Worm (Caenorhabditis elegans) whole organism, young adult: ENCODE results near the gene F39F10.2.

ENCODE experiments used
- B0035.1 ChIP-seq: sonication (generic microtip); optimal IDR thresholded peaks from 2 replicates; lab custom pipeline; 2016; ENCODE audit warnings: missing genetic modification characterization, mild to moderate bottlenecking, missing compliant biosample characterization, missing genotype, missing genetic modification reagents
- B0336.3 ChIP-seq: fragments of 200-800 bp; sonication (Bioruptor generic); IDR thresholded peaks from 2 replicates; pipeline ENCODE4 v1.3.6; 2022; ENCODE audit warnings: missing genetic modification characterization, missing compliant biosample characterization
- C17E4.6 ChIP-seq: fragments of 200-800 bp; sonication (Bioruptor generic); IDR thresholded peaks from 2 replicates; pipeline ENCODE4 v1.3.6; 2022; ENCODE audit warnings: missing genetic modification reagents, missing genetic modification characterization, missing compliant biosample characterization
- F10E7.11 ChIP-seq: sonication (generic microtip); optimal IDR thresholded peaks from 2 replicates; lab custom pipeline; 2017; ENCODE audit warnings: mild to moderate bottlenecking, missing genetic modification characterization, moderate library complexity, missing compliant biosample characterization
- F55B11.4 ChIP-seq: sonication (generic microtip); optimal IDR thresholded peaks from 2 replicates; lab custom pipeline; 2016; ENCODE audit warnings: missing compliant biosample characterization, missing genetic modification characterization, borderline replicate concordance; ENCODE audit not compliant: insufficient read depth
- Y53G8AR.9 ChIP-seq: fragments of 200-800 bp; sonication (Bioruptor generic); conservative IDR thresholded peaks from 2 replicates; pipeline ENCODE4 v1.3.6; 2022; ENCODE audit warnings: missing genetic modification reagents, missing genetic modification characterization, missing compliant biosample characterization
- Y56A3A.18 ChIP-seq: fragments of 200-800 bp; sonication (Bioruptor generic); IDR thresholded peaks from 2 replicates; pipeline ENCODE4 v1.3.6; 2022; ENCODE audit warnings: missing genetic modification reagents, missing genetic modification characterization, missing compliant biosample characterization
- Y79H2A.3 ChIP-seq: fragments of 200-800 bp; sonication (Bioruptor generic); conservative IDR thresholded peaks from 2 replicates; pipeline ENCODE4 v1.3.6; 2022; ENCODE audit warnings: missing genetic modification reagents, missing genetic modification characterization, missing compliant biosample characterization
- Y95B8A.8 ChIP-seq: fragments of 200-800 bp; sonication (Bioruptor generic); IDR thresholded peaks from 2 replicates; pipeline ENCODE4 v1.3.6; 2022; ENCODE audit warnings: missing genetic modification reagents, missing genetic modification characterization, missing compliant biosample characterization
- aptf-2 ChIP-seq: fragments of 200-800 bp; sonication (Bioruptor generic); conservative IDR thresholded peaks from 2 replicates; pipeline ENCODE4 v1.3.6; 2022; ENCODE audit warnings: missing genetic modification reagents, missing genetic modification characterization, missing compliant biosample characterization
- aptf-3 ChIP-seq: fragments of 200-800 bp; sonication (Bioruptor generic); IDR thresholded peaks from 2 replicates; pipeline ENCODE4 v1.3.6; 2022; ENCODE audit warnings: missing genetic modification characterization, missing compliant biosample characterization
- attf-3 ChIP-seq: fragments of 200-800 bp; sonication (Bioruptor generic); conservative IDR thresholded peaks from 2 replicates; pipeline ENCODE4 v1.3.6; 2022; ENCODE audit warnings: missing genetic modification reagents, missing genetic modification characterization, missing compliant biosample characterization
- attf-5 ChIP-seq: fragments of 200-800 bp; sonication (Bioruptor generic); optimal IDR thresholded peaks from 2 replicates; lab custom pipeline; 2018; ENCODE audit warnings: mild to moderate bottlenecking, missing genetic modification characterization, missing compliant biosample characterization
- bed-1 ChIP-seq: fragments of 200-800 bp; sonication (Bioruptor generic); IDR thresholded peaks from 2 replicates; pipeline ENCODE4 v1.3.6; 2022; ENCODE audit warnings: missing genetic modification reagents, missing genetic modification characterization, missing compliant biosample characterization
- cebp-1 ChIP-seq, 2 experiments: fragments of 200-800 bp in 1 of 2; sonication (Bioruptor generic) in 1 of 2; sonication (generic microtip) in 1 of 2; IDR thresholded peaks in 1 of 2; optimal IDR thresholded peaks in 1 of 2; 2 replicates each; pipeline versions ENCODE4 v1.3.6 to Lab custom; 2017 to 2022; ENCODE audit warnings: missing compliant biosample characterization in 2 of 2, missing genetic modification characterization in 2 of 2, mild to moderate bottlenecking in 1 of 2, missing genetic modification reagents in 1 of 2, moderate library complexity in 1 of 2
- ceh-27 ChIP-seq: fragments of 200-800 bp; sonication (Bioruptor generic); optimal IDR thresholded peaks from 2 replicates; lab custom pipeline; 2018; ENCODE audit warnings: mild to moderate bottlenecking, missing genetic modification characterization, moderate library complexity, missing compliant biosample characterization
- ceh-40 ChIP-seq: fragments of 200-800 bp; sonication (Bioruptor generic); IDR thresholded peaks from 2 replicates; pipeline ENCODE4 v1.3.6; 2022; ENCODE audit warnings: missing genetic modification characterization, missing compliant biosample characterization
- ceh-58 ChIP-seq: fragments of 200-800 bp; sonication (Bioruptor generic); IDR thresholded peaks from 2 replicates; pipeline ENCODE4 v1.3.6; 2022; ENCODE audit warnings: missing genetic modification characterization, missing compliant biosample characterization
- chd-7 ChIP-seq: sonication (generic microtip); optimal IDR thresholded peaks from 2 replicates; lab custom pipeline; 2016; ENCODE audit warnings: mild to moderate bottlenecking, missing genetic modification characterization, moderate library complexity, missing compliant biosample characterization
- efl-1 ChIP-seq: fragments of 150-350 bp; optimal IDR thresholded peaks from 2 replicates; lab custom pipeline; 2014; ENCODE audit warnings: missing biosample characterization, missing genetic modification reagents, missing genetic modification characterization
- egl-18 ChIP-seq: fragments of 200-800 bp; sonication (Bioruptor generic); IDR thresholded peaks from 2 replicates; pipeline ENCODE4 v1.3.6; 2022; ENCODE audit warnings: missing genetic modification reagents, missing genetic modification characterization, missing compliant biosample characterization
- egl-44 ChIP-seq: fragments of 200-800 bp; sonication (Bioruptor generic); IDR thresholded peaks from 2 replicates; pipeline ENCODE4 v1.3.6; 2022; ENCODE audit warnings: missing genetic modification reagents, missing genetic modification characterization, missing compliant biosample characterization
- fkh-3 ChIP-seq: sonication (generic microtip); optimal IDR thresholded peaks from 2 replicates; lab custom pipeline; 2016; ENCODE audit warnings: mild to moderate bottlenecking, missing genetic modification characterization, missing compliant biosample characterization
- gei-17 ChIP-seq: fragments of 200-800 bp; sonication (Bioruptor generic); optimal IDR thresholded peaks from 2 replicates; lab custom pipeline; 2018; ENCODE audit warnings: mild to moderate bottlenecking, missing genetic modification characterization, missing compliant biosample characterization
- hlh-12 ChIP-seq: sonication (generic microtip); optimal IDR thresholded peaks from 2 replicates; lab custom pipeline; 2016; ENCODE audit warnings: missing genetic modification characterization, missing compliant biosample characterization
- hmg-1.2 ChIP-seq: fragments of 200-800 bp; sonication (Bioruptor generic); IDR thresholded peaks from 2 replicates; pipeline ENCODE4 v1.3.6; 2022; ENCODE audit warnings: missing genetic modification reagents, missing genetic modification characterization, missing compliant biosample characterization
- hsf-1 ChIP-seq: fragments of 200-800 bp; sonication (Bioruptor generic); IDR thresholded peaks from 2 replicates; pipeline ENCODE4 v1.3.6; 2022; ENCODE audit warnings: missing genetic modification reagents, missing genetic modification characterization, missing compliant biosample characterization
- let-526 ChIP-seq: fragments of 200-800 bp; sonication (Bioruptor generic); IDR thresholded peaks from 2 replicates; pipeline ENCODE4 v1.3.6; 2022; ENCODE audit warnings: missing genetic modification reagents, missing genetic modification characterization, missing compliant biosample characterization
- lin-26 ChIP-seq: fragments of 200-800 bp; sonication (Bioruptor generic); IDR thresholded peaks from 2 replicates; pipeline ENCODE4 v1.3.6; 2022; ENCODE audit warnings: missing genetic modification reagents, missing genetic modification characterization, missing compliant biosample characterization
- lin-35 ChIP-seq, 3 experiments: fragments of 150-350 bp in 2 of 3; sonication (generic microtip) in 1 of 3; optimal IDR thresholded peaks; 2 replicates each; lab custom pipeline; 2014 to 2018; ENCODE audit warnings: missing biosample characterization in 3 of 3, missing genetic modification characterization in 3 of 3, missing genetic modification reagents in 3 of 3
- lin-40 ChIP-seq: sonication (generic microtip); optimal IDR thresholded peaks from 2 replicates; lab custom pipeline; 2016; ENCODE audit warnings: missing genetic modification characterization, mild to moderate bottlenecking, missing compliant biosample characterization, missing genotype, missing genetic modification reagents
- lir-1 ChIP-seq: fragments of 200-800 bp; sonication (Bioruptor generic); conservative IDR thresholded peaks from 2 replicates; pipeline ENCODE4 v1.3.6; 2022; ENCODE audit warnings: missing genetic modification reagents, missing genetic modification characterization, missing compliant biosample characterization
- mes-4 ChIP-seq: sonication (generic microtip); optimal IDR thresholded peaks from 2 replicates; lab custom pipeline; 2016; ENCODE audit warnings: missing genotype, missing genetic modification characterization, missing compliant biosample characterization
- nfya-1 ChIP-seq: sonication (generic microtip); optimal IDR thresholded peaks from 2 replicates; lab custom pipeline; 2017; ENCODE audit warnings: antibody characterized with exemption, missing compliant biosample characterization, missing genetic modification characterization, borderline replicate concordance; ENCODE audit not compliant: insufficient read depth
- nfya-2 ChIP-seq: fragments of 200-800 bp; sonication (Bioruptor generic); IDR thresholded peaks from 2 replicates; pipeline ENCODE4 v1.3.6; 2022; ENCODE audit warnings: missing genetic modification reagents, missing genetic modification characterization, missing compliant biosample characterization
- rcor-1 ChIP-seq: fragments of 200-800 bp; sonication (Bioruptor generic); IDR thresholded peaks from 2 replicates; pipeline ENCODE4 v1.3.6; 2022; ENCODE audit warnings: missing genetic modification reagents, missing genetic modification characterization, missing compliant biosample characterization
- repo-1 ChIP-seq: sonication (generic microtip); optimal IDR thresholded peaks from 2 replicates; lab custom pipeline; 2017; ENCODE audit warnings: mild to moderate bottlenecking, missing genetic modification characterization, missing compliant biosample characterization
- rpc-1 ChIP-seq, 2 experiments: fragments of 150-350 bp in 1 of 2; sonication (generic microtip) in 1 of 2; optimal IDR thresholded peaks; 2 replicates each; lab custom pipeline; 2014 to 2018; ENCODE audit warnings: missing biosample characterization in 1 of 2, missing genetic modification characterization in 1 of 2, missing genetic modification reagents in 1 of 2, missing genotype in 1 of 2
- sea-2 ChIP-seq: fragments of 200-800 bp; sonication (Bioruptor generic); IDR thresholded peaks from 2 replicates; pipeline ENCODE4 v1.3.6; 2022; ENCODE audit warnings: missing genetic modification characterization, missing compliant biosample characterization
- snpc-4 ChIP-seq, 5 experiments: fragments of 150-350 bp in 1 of 5; sonication (generic microtip) in 4 of 5; optimal IDR thresholded peaks; 2 replicates each; lab custom pipeline; 2014 to 2018; ENCODE audit warnings: missing genetic modification characterization in 5 of 5, missing biosample characterization in 3 of 5, antibody characterized with exemption in 2 of 5, mild to moderate bottlenecking in 2 of 5, missing compliant biosample characterization in 2 of 5, missing genotype in 2 of 5, moderate library complexity in 2 of 5, missing genetic modification reagents in 1 of 5
- sptf-2 ChIP-seq: fragments of 200-800 bp; sonication (Bioruptor generic); optimal IDR thresholded peaks from 2 replicates; lab custom pipeline; 2018; ENCODE audit warnings: mild to moderate bottlenecking, missing genetic modification characterization, missing compliant biosample characterization
- tbp1 ChIP-seq: fragments of 200-800 bp; sonication (Bioruptor generic); optimal IDR thresholded peaks from 2 replicates; lab custom pipeline; 2018; ENCODE audit warnings: mild to moderate bottlenecking, missing genetic modification characterization, missing compliant biosample characterization
- tlf-1 ChIP-seq: fragments of 200-800 bp; sonication (Bioruptor generic); optimal IDR thresholded peaks from 2 replicates; lab custom pipeline; 2018; ENCODE audit warnings: mild to moderate bottlenecking, missing genetic modification characterization, missing compliant biosample characterization
- zim-3 ChIP-seq: sonication (generic microtip); optimal IDR thresholded peaks from 2 replicates; lab custom pipeline; 2017; ENCODE audit warnings: mild to moderate bottlenecking, missing genetic modification characterization, moderate library complexity, missing compliant biosample characterization
- ztf-28 ChIP-seq: fragments of 200-800 bp; sonication (Bioruptor generic); IDR thresholded peaks from 2 replicates; pipeline ENCODE4 v1.3.6; 2022; ENCODE audit warnings: missing genetic modification reagents, missing genetic modification characterization, missing compliant biosample characterization

F39F10.2 gene

ce11 chrX:16931255-16932023 is 36.8 kb downstream of the F39F10.2 start:
- peak; percentile 47 for TF ChIP-seq gei-17 (GFP tag; lab: Kevin White, UChicago)
- TF ChIP-seq sea-2 (GFP tag; lab: Robert Waterston, UW), result no peak
- TF ChIP-seq lin-40 (tag; lab: Kevin White, UChicago), result no peak
- peak; percentile 53 for TF ChIP-seq F10E7.11
- TF ChIP-seq aptf-3, result peak; percentile 94; the same call in 1 of the 2 replicates
- TF ChIP-seq chd-7 (tag; lab: Kevin White, UChicago), result peak; percentile 37
- peak; percentile 38 for TF ChIP-seq cebp-1 (GFP tag; IDR thresholded peaks at IDR 0.05; lab: Robert Waterston, UW)
- no peak for TF ChIP-seq cebp-1 (tag; optimal IDR thresholded peaks at IDR 0.05; lab: Kevin White, UChicago)
- peak; percentile 40 for TF ChIP-seq egl-44 (GFP tag; lab: Robert Waterston, UW)
- TF ChIP-seq rcor-1 (GFP tag; lab: Robert Waterston, UW), result peak; percentile 35; the same call in 1 of the 2 replicates
- TF ChIP-seq Y56A3A.18, result peak; percentile 26
- peak; percentile 77 for TF ChIP-seq ceh-40 (GFP tag; lab: Robert Waterston, UW)
- peak; percentile 34; the same call in 1 of the 2 replicates for TF ChIP-seq attf-3 (GFP tag; lab: Robert Waterston, UW)
- peak; percentile 47; the same call in 1 of the 2 replicates for TF ChIP-seq hmg-1.2 (GFP tag; lab: Robert Waterston, UW)
- TF ChIP-seq aptf-2 (GFP tag; lab: Robert Waterston, UW), result peak; percentile 85
- peak; percentile 10 for TF ChIP-seq hlh-12 (tag; lab: Kevin White, UChicago)
- TF ChIP-seq sptf-2 (GFP tag; lab: Kevin White, UChicago), result no peak
- peak in 2 of 3 experiments; percentile 59 to 66 for TF ChIP-seq lin-35 (GFP tag; optimal IDR thresholded peaks at IDR 0.05; lab: Kevin White, UChicago)
- TF ChIP-seq egl-18 (GFP tag; lab: Robert Waterston, UW), result peak; percentile 76
- TF ChIP-seq C17E4.6 (GFP tag; lab: Robert Waterston, UW), result 0 out of 2 replicates have a peak, but pooled peaks have one; percentile 28
- TF ChIP-seq zim-3, result peak; percentile 70
- no peak for TF ChIP-seq fkh-3 (tag; lab: Kevin White, UChicago)
- peak; percentile 10 for TF ChIP-seq B0336.3
- no peak for TF ChIP-seq efl-1 (GFP tag; lab: Kevin White, UChicago)
- no peak for TF ChIP-seq F55B11.4
- TF ChIP-seq Y79H2A.3, result peak; percentile 66
- TF ChIP-seq Y53G8AR.9 (GFP tag; lab: Robert Waterston, UW), result peak; percentile 91
- peak; percentile 21 for TF ChIP-seq ceh-27 (GFP tag; lab: Kevin White, UChicago)
- TF ChIP-seq tlf-1, result peak; percentile 61
- no peak for TF ChIP-seq attf-5 (GFP tag; lab: Kevin White, UChicago)
- TF ChIP-seq Y95B8A.8 (GFP tag; lab: Robert Waterston, UW), result peak; percentile 92
- TF ChIP-seq ztf-28 (GFP tag; lab: Robert Waterston, UW), result peak; percentile 70
- TF ChIP-seq bed-1 (GFP tag; lab: Robert Waterston, UW), result no peak
- TF ChIP-seq nfya-2 (GFP tag; lab: Robert Waterston, UW), result peak; percentile 77
- TF ChIP-seq repo-1 (tag; lab: Kevin White, UChicago), result peak; percentile 16
- peak; percentile 65 for TF ChIP-seq lin-26 (GFP tag; lab: Robert Waterston, UW)
- TF ChIP-seq ceh-58 (GFP tag; lab: Robert Waterston, UW), result peak; percentile 95
- TF ChIP-seq snpc-4 (GFP tag; optimal IDR thresholded peaks at IDR 0.05; lab: Kevin White, UChicago), result peak; percentile 17
- no peak for TF ChIP-seq snpc-4 (tag; optimal IDR thresholded peaks at IDR 0.05; lab: Kevin White, UChicago)
- no peak for TF ChIP-seq rpc-1 (optimal IDR thresholded peaks at IDR 0.05; lab: Kevin White, UChicago)
- no peak for TF ChIP-seq rpc-1 (tag; optimal IDR thresholded peaks at IDR 0.05; lab: Kevin White, UChicago)
- TF ChIP-seq B0035.1, result peak; percentile 44
- no peak for TF ChIP-seq mes-4 (tag; lab: Kevin White, UChicago)
- peak; percentile 44 for TF ChIP-seq tbp1 (GFP tag; lab: Kevin White, UChicago)
- TF ChIP-seq lir-1 (GFP tag; lab: Robert Waterston, UW), result 0 out of 2 replicates have a peak, but pooled peaks have one; percentile 7
- peak; percentile 52; the same call in 1 of the 2 replicates for TF ChIP-seq hsf-1 (GFP tag; lab: Robert Waterston, UW)
- no peak for TF ChIP-seq nfya-1 (tag; lab: Kevin White, UChicago)
- peak; percentile 76 for TF ChIP-seq let-526 (GFP tag; lab: Robert Waterston, UW)
